Worm (Caenorhabditis elegans) whole organism, L2 larva: ENCODE results near the gene fbxb-72.
A peak's percentile ranks its signal among the peaks of the same experiment; 100 is the strongest.

Source experiments
- F13H6.1 ChIP-seq: sonication (generic microtip); optimal IDR thresholded peaks from 2 replicates; lab custom pipeline; 2016; ENCODE audit warnings: missing genetic modification characterization, missing compliant biosample characterization
- Y55F3AM.14 ChIP-seq: fragments of 200-800 bp; sonication (Bioruptor generic); optimal IDR thresholded peaks from 2 replicates; lab custom pipeline; 2018; ENCODE audit warnings: mild to moderate bottlenecking, missing genetic modification characterization, missing compliant biosample characterization
- ZK546.5 ChIP-seq: sonication (generic microtip); optimal IDR thresholded peaks from 2 replicates; lab custom pipeline; 2017; ENCODE audit warnings: missing biosample characterization, missing genetic modification characterization
- alr-1 ChIP-seq: fragments of 150-350 bp; optimal IDR thresholded peaks from 2 replicates; lab custom pipeline; 2014; ENCODE audit warnings: missing biosample characterization, missing genetic modification characterization
- ama-1 ChIP-seq: fragments of 150-350 bp; optimal IDR thresholded peaks from 2 replicates; lab custom pipeline; 2018; ENCODE audit warnings: inconsistent platforms
- ceh-16 ChIP-seq: fragments of 150-350 bp; optimal IDR thresholded peaks from 2 replicates; lab custom pipeline; 2014; ENCODE audit warnings: missing biosample characterization, missing genetic modification characterization
- ceh-82 ChIP-seq: fragments of 150-350 bp; optimal IDR thresholded peaks from 2 replicates; lab custom pipeline; 2014; ENCODE audit warnings: missing biosample characterization, missing genetic modification characterization
- crh-2 ChIP-seq: sonication (generic microtip); optimal IDR thresholded peaks from 2 replicates; lab custom pipeline; 2017; ENCODE audit warnings: missing biosample characterization, missing genetic modification characterization
- dmd-4 ChIP-seq: sonication (generic microtip); optimal IDR thresholded peaks from 2 replicates; lab custom pipeline; 2017; ENCODE audit warnings: missing biosample characterization, missing genetic modification characterization
- egl-27 ChIP-seq: sonication (generic microtip); optimal IDR thresholded peaks from 3 replicates; lab custom pipeline; 2017; ENCODE audit warnings: missing biosample characterization, missing genetic modification reagents, missing genetic modification characterization
- elt-1 ChIP-seq: fragments of 150-350 bp; optimal IDR thresholded peaks from 2 replicates; lab custom pipeline; 2014; ENCODE audit warnings: missing biosample characterization, missing genetic modification characterization
- elt-3 ChIP-seq: sonication (generic microtip); optimal IDR thresholded peaks from 2 replicates; lab custom pipeline; 2017; ENCODE audit warnings: missing biosample characterization, missing genetic modification characterization
- fos-1 ChIP-seq: fragments of 150-350 bp; optimal IDR thresholded peaks from 2 replicates; lab custom pipeline; 2014; ENCODE audit warnings: missing biosample characterization, missing genetic modification characterization
- gmeb-1 ChIP-seq: fragments of 150-350 bp; optimal IDR thresholded peaks from 2 replicates; lab custom pipeline; 2014; ENCODE audit warnings: missing biosample characterization, missing genetic modification characterization
- lin-11 ChIP-seq: fragments of 150-350 bp; sonication (generic microtip); optimal IDR thresholded peaks from 2 replicates; lab custom pipeline; 2014; ENCODE audit warnings: missing biosample characterization, missing genetic modification characterization, inconsistent platforms, mixed read lengths
- lin-13 ChIP-seq: fragments of 150-350 bp; optimal IDR thresholded peaks from 2 replicates; lab custom pipeline; 2014; ENCODE audit warnings: missing biosample characterization, missing genetic modification reagents, missing genetic modification characterization
- lsy-2 ChIP-seq, 2 experiments: fragments of 150-350 bp in 1 of 2; sonication (generic microtip) in 1 of 2; optimal IDR thresholded peaks; 2 replicates each; lab custom pipeline; 2014 to 2017; ENCODE audit warnings: missing biosample characterization in 2 of 2, missing genetic modification characterization in 2 of 2
- mab-5 ChIP-seq: fragments of 150-350 bp; optimal IDR thresholded peaks from 2 replicates; lab custom pipeline; 2014; ENCODE audit warnings: missing biosample characterization, missing genetic modification characterization
- mbf-1 ChIP-seq: sonication (generic microtip); optimal IDR thresholded peaks from 2 replicates; lab custom pipeline; 2017; ENCODE audit warnings: missing biosample characterization, missing genetic modification characterization
- nhr-11 ChIP-seq: fragments of 150-350 bp; optimal IDR thresholded peaks from 2 replicates; lab custom pipeline; 2014; ENCODE audit warnings: missing biosample characterization, missing genetic modification characterization
- nhr-12 ChIP-seq: fragments of 150-350 bp; optimal IDR thresholded peaks from 2 replicates; lab custom pipeline; 2014; ENCODE audit warnings: missing biosample characterization, missing genetic modification characterization
- nhr-129 ChIP-seq: fragments of 150-350 bp; optimal IDR thresholded peaks from 2 replicates; lab custom pipeline; 2014; ENCODE audit warnings: missing biosample characterization, missing genetic modification characterization
- nhr-21 ChIP-seq: fragments of 150-350 bp; optimal IDR thresholded peaks from 2 replicates; lab custom pipeline; 2014; ENCODE audit warnings: missing biosample characterization, missing genetic modification characterization
- nhr-23 ChIP-seq: fragments of 150-350 bp; optimal IDR thresholded peaks from 2 replicates; lab custom pipeline; 2014; ENCODE audit warnings: missing biosample characterization, missing genetic modification reagents, missing genetic modification characterization
- nhr-237 ChIP-seq: fragments of 150-350 bp; optimal IDR thresholded peaks from 2 replicates; lab custom pipeline; 2014; ENCODE audit warnings: missing biosample characterization, missing genetic modification characterization
- nhr-25 ChIP-seq: fragments of 150-350 bp; sonication (generic microtip); optimal IDR thresholded peaks from 3 replicates; lab custom pipeline; 2014; ENCODE audit warnings: missing biosample characterization, missing genetic modification characterization
- nhr-6 ChIP-seq: fragments of 150-350 bp; optimal IDR thresholded peaks from 2 replicates; lab custom pipeline; 2014; ENCODE audit warnings: missing biosample characterization, missing genetic modification characterization
- nhr-77 ChIP-seq: fragments of 150-350 bp; optimal IDR thresholded peaks from 2 replicates; lab custom pipeline; 2014; ENCODE audit warnings: missing biosample characterization, missing genetic modification characterization
- sem-4 ChIP-seq: fragments of 150-350 bp; optimal IDR thresholded peaks from 2 replicates; lab custom pipeline; 2014; ENCODE audit warnings: missing biosample characterization, missing genetic modification reagents, missing genetic modification characterization
- skn-1 ChIP-seq: sonication (generic microtip); optimal IDR thresholded peaks from 2 replicates; lab custom pipeline; 2017; ENCODE audit warnings: missing biosample characterization, missing genetic modification characterization
- sma-3 ChIP-seq: sonication (generic microtip); optimal IDR thresholded peaks from 2 replicates; lab custom pipeline; 2016; ENCODE audit warnings: missing genetic modification reagents, missing genetic modification characterization, missing compliant biosample characterization
- sma-9 ChIP-seq, 2 experiments: fragments of 150-350 bp in 1 of 2; sonication (generic microtip) in 1 of 2; optimal IDR thresholded peaks; 2 replicates each; lab custom pipeline; 2014 to 2016; ENCODE audit warnings: missing genetic modification characterization in 2 of 2, mild to moderate bottlenecking in 1 of 2, missing biosample characterization in 1 of 2, missing compliant biosample characterization in 1 of 2, missing genetic modification reagents in 1 of 2, moderate library complexity in 1 of 2
- unc-39 ChIP-seq: fragments of 150-350 bp; optimal IDR thresholded peaks from 2 replicates; lab custom pipeline; 2014; ENCODE audit warnings: missing biosample characterization, missing genetic modification characterization
- unc-55 ChIP-seq: fragments of 150-350 bp; sonication (generic microtip); optimal IDR thresholded peaks from 3 replicates; lab custom pipeline; 2014; ENCODE audit warnings: missing biosample characterization, missing genetic modification reagents, missing genetic modification characterization
- unc-62 ChIP-seq: fragments of 150-350 bp; optimal IDR thresholded peaks from 2 replicates; lab custom pipeline; 2014; ENCODE audit warnings: missing biosample characterization, missing genetic modification reagents, missing genetic modification characterization
- zag-1 ChIP-seq: fragments of 150-350 bp; optimal IDR thresholded peaks from 2 replicates; lab custom pipeline; 2014; ENCODE audit warnings: missing biosample characterization, missing genetic modification characterization
- ztf-1 ChIP-seq: fragments of 200-800 bp; sonication (Bioruptor generic); conservative IDR thresholded peaks from 2 replicates; pipeline ENCODE4 v1.3.6; 2022; ENCODE audit warnings: missing genetic modification characterization, missing compliant biosample characterization
- ztf-11 ChIP-seq: sonication (generic microtip); optimal IDR thresholded peaks from 2 replicates; lab custom pipeline; 2017; ENCODE audit warnings: missing biosample characterization, missing genetic modification characterization
- ztf-4 ChIP-seq: fragments of 150-350 bp; optimal IDR thresholded peaks from 2 replicates; lab custom pipeline; 2014; ENCODE audit warnings: missing biosample characterization, missing genetic modification characterization

fbxb-72 gene

ce11 chrV:727484-728351, 4.0 kb upstream of the fbxb-72 start, which contains the start of the genes icl-1 and srh-2 (continued):
- no peak for TF ChIP-seq nhr-23 (tag; lab: Kevin White, UChicago)
- TF ChIP-seq ceh-82 = no peak
- TF ChIP-seq elt-1 (tag; lab: Kevin White, UChicago) = no peak
- TF ChIP-seq mab-5 (tag; lab: Kevin White, UChicago) = peak; percentile 34
- peak; percentile 81 for TF ChIP-seq Y55F3AM.14
- TF ChIP-seq nhr-21 (tag; lab: Kevin White, UChicago) = peak; percentile 54
- TF ChIP-seq lsy-2 (tag; optimal IDR thresholded peaks at IDR 0.05; lab: Kevin White, UChicago) = peak; percentile 4 to 54
- TF ChIP-seq nhr-11 (tag; lab: Kevin White, UChicago) = no peak
- peak; percentile 96 for TF ChIP-seq ama-1 (lab: Kevin White, UChicago)
- TF ChIP-seq ztf-4 (tag; lab: Kevin White, UChicago) = peak; percentile 65
- TF ChIP-seq lin-13 (GFP tag; lab: Kevin White, UChicago) = peak; percentile 48
- 0 out of 2 replicates have a peak, but pooled peaks have one; percentile 14 for TF ChIP-seq ztf-1 (GFP tag; lab: Robert Waterston, UW)
- no peak for TF ChIP-seq ceh-16 (tag; lab: Kevin White, UChicago)
- TF ChIP-seq zag-1 (tag; lab: Kevin White, UChicago) = no peak
- peak; percentile 28 for TF ChIP-seq unc-62
- peak; percentile 21 for TF ChIP-seq gmeb-1 (tag; lab: Kevin White, UChicago)
- TF ChIP-seq unc-55 (GFP tag; lab: Kevin White, UChicago) = no peak
- TF ChIP-seq ZK546.5 (tag; lab: Kevin White, UChicago) = no peak

ce11 chrV:726573-727483, 3.1 kb upstream of the fbxb-72 start:
- TF ChIP-seq sma-9 (GFP tag; optimal IDR thresholded peaks at IDR 0.05; lab: Kevin White, UChicago) (peak; percentile 20), sma-9 (tag; optimal IDR thresholded peaks at IDR 0.05; lab: Kevin White, UChicago) (no peak), elt-1 (tag; lab: Kevin White, UChicago) (no peak), sem-4 (tag; lab: Kevin White, UChicago) (no peak), lsy-2 (tag; optimal IDR thresholded peaks at IDR 0.05; lab: Kevin White, UChicago) (peak in 1 of 2 experiments; percentile 23), mbf-1 (tag; lab: Kevin White, UChicago) (no peak), nhr-6 (tag; lab: Kevin White, UChicago) (peak; percentile 59), sma-3 (GFP tag; lab: Kevin White, UChicago) (no peak), ama-1 (lab: Kevin White, UChicago) (peak; percentile 76), nhr-21 (tag; lab: Kevin White, UChicago) (peak; percentile 41), nhr-129 (tag; lab: Kevin White, UChicago) (peak; percentile 19), ceh-82 (no peak), lin-11 (tag; lab: Kevin White, UChicago) (peak; percentile 38), fos-1 (tag; lab: Kevin White, UChicago) (peak; percentile 1), ztf-11 (tag; lab: Kevin White, UChicago) (no peak), F13H6.1 (tag; lab: Kevin White, UChicago) (no peak), lin-13 (GFP tag; lab: Kevin White, UChicago) (peak; percentile 48), crh-2 (tag; lab: Kevin White, UChicago) (peak; percentile 24), egl-27 (tag; lab: Kevin White, UChicago) (no peak), nhr-237 (tag; lab: Kevin White, UChicago) (no peak)

ce11 chrV:725807-726572, 2.2 kb upstream of the fbxb-72 start:
- TF ChIP-seq nhr-11 (tag; lab: Kevin White, UChicago) = no peak
- TF ChIP-seq nhr-25 = no peak
- no peak for TF ChIP-seq alr-1 (tag; lab: Kevin White, UChicago)
- no peak for TF ChIP-seq mab-5 (tag; lab: Kevin White, UChicago)
- TF ChIP-seq nhr-23 (tag; lab: Kevin White, UChicago) = no peak
- no peak for TF ChIP-seq sma-9 (GFP tag; optimal IDR thresholded peaks at IDR 0.05; lab: Kevin White, UChicago)
- no peak for TF ChIP-seq sma-9 (tag; optimal IDR thresholded peaks at IDR 0.05; lab: Kevin White, UChicago)
- no peak for TF ChIP-seq nhr-77 (tag; lab: Kevin White, UChicago)
- TF ChIP-seq unc-39 = no peak
- no peak for TF ChIP-seq egl-27 (tag; lab: Kevin White, UChicago)
- no peak for TF ChIP-seq ztf-11 (tag; lab: Kevin White, UChicago)
- TF ChIP-seq lin-13 (GFP tag; lab: Kevin White, UChicago) = no peak
- TF ChIP-seq fos-1 (tag; lab: Kevin White, UChicago) = no peak
- TF ChIP-seq sma-3 (GFP tag; lab: Kevin White, UChicago) = no peak
- no peak for TF ChIP-seq dmd-4 (tag; lab: Kevin White, UChicago)
- TF ChIP-seq ama-1 (lab: Kevin White, UChicago) = peak; percentile 94
- TF ChIP-seq Y55F3AM.14 = peak; percentile 27
- TF ChIP-seq sem-4 (tag; lab: Kevin White, UChicago) = no peak
- TF ChIP-seq crh-2 (tag; lab: Kevin White, UChicago) = peak; percentile 14
- no peak for TF ChIP-seq elt-3 (tag; lab: Kevin White, UChicago)
- no peak for TF ChIP-seq gmeb-1 (tag; lab: Kevin White, UChicago)
- TF ChIP-seq nhr-12 = no peak
- TF ChIP-seq F13H6.1 (tag; lab: Kevin White, UChicago) = no peak
- no peak for TF ChIP-seq skn-1 (tag; lab: Kevin White, UChicago)
- TF ChIP-seq zag-1 (tag; lab: Kevin White, UChicago) = no peak
- no peak for TF ChIP-seq nhr-21 (tag; lab: Kevin White, UChicago)
- peak in 1 of 2 experiments; percentile 29 for TF ChIP-seq lsy-2 (tag; optimal IDR thresholded peaks at IDR 0.05; lab: Kevin White, UChicago)
- TF ChIP-seq nhr-237 (tag; lab: Kevin White, UChicago) = no peak
